Fruit fly (Drosophila melanogaster): ENCODE results near the gene Hmx.

Hmx gene

dm6 chr3R:17604198-17604879 is 45.6 kb downstream of the Hmx start (continued):
- TF ChIP-seq Usf (GFP tag; optimal IDR thresholded peaks at IDR 0.05) (peak; percentile 78), CG6689 (GFP tag; IDR thresholded peaks at IDR 0.05) (peak; percentile 81), hb (GFP tag; IDR thresholded peaks at IDR 0.05; ENCODE audit: partially characterized antibody) (no peak), CG32772 (GFP tag; IDR thresholded peaks at IDR 0.05) (peak; percentile 69), Fer1 (GFP tag; optimal IDR thresholded peaks at IDR 0.05) (peak; percentile 90), CG4424 (GFP tag; optimal IDR thresholded peaks at IDR 0.05) (peak; percentile 82), da (GFP tag; optimal IDR thresholded peaks at IDR 0.05) (no peak), tgo (GFP tag; IDR thresholded peaks at IDR 0.05) (peak; percentile 62; the same call in 2 of the 3 replicates), CG2889 (GFP tag; IDR thresholded peaks at IDR 0.05) (no peak), CG4617 (GFP tag; optimal IDR thresholded peaks at IDR 0.05; ENCODE audit: borderline replicate concordance) (peak; percentile 23), Atf3 (GFP tag; optimal IDR thresholded peaks at IDR 0.05) (no peak), CG15601 (tag; optimal IDR thresholded peaks at IDR 0.05) (peak; percentile 82), CG10565 (GFP tag; optimal IDR thresholded peaks at IDR 0.05) (no peak), CG8478 (optimal IDR thresholded peaks at IDR 0.05) (peak; percentile 57), D19A (tag; optimal IDR thresholded peaks at IDR 0.05) (peak; percentile 89), CHES-1-like (GFP tag; optimal IDR thresholded peaks at IDR 0.05) (no peak), CG8765 (GFP tag; IDR thresholded peaks at IDR 0.05) (peak; percentile 74), sr (GFP tag; IDR thresholded peaks at IDR 0.05) (no peak), chm (GFP tag; IDR thresholded peaks at IDR 0.05) (no peak), CG12236 (GFP tag; optimal IDR thresholded peaks at IDR 0.05) (no peak), CG17568 (GFP tag; optimal IDR thresholded peaks at IDR 0.05) (peak; percentile 79), toy (GFP tag; IDR thresholded peaks at IDR 0.05) (no peak), Nf-YB (GFP tag; optimal IDR thresholded peaks at IDR 0.05) (peak; percentile 44), Mrtf (GFP tag; IDR thresholded peaks at IDR 0.05) (no peak; the same call in 2 of the 3 replicates), unpg (GFP tag; optimal IDR thresholded peaks at IDR 0.05) (peak; percentile 71), CG13424 (tag; optimal IDR thresholded peaks at IDR 0.05) (peak; percentile 91), schlank (tag; optimal IDR thresholded peaks at IDR 0.05) (peak; percentile 47), crol (GFP tag; IDR thresholded peaks at IDR 0.05) (peak; percentile 84), fd3F (GFP tag; optimal IDR thresholded peaks at IDR 0.05) (peak; percentile 65), Taf1 (GFP tag; IDR thresholded peaks at IDR 0.05) (no peak), Aef1 (GFP tag; IDR thresholded peaks at IDR 0.05) (peak; percentile 46; the same call in 2 of the 3 replicates), CkIIα-i1 (GFP tag; IDR thresholded peaks at IDR 0.05) (no peak), wek (GFP tag; optimal IDR thresholded peaks at IDR 0.05) (no peak), grau (tag; optimal IDR thresholded peaks at IDR 0.05) (peak; percentile 89), Vsx1 (GFP tag; optimal IDR thresholded peaks at IDR 0.05) (peak; percentile 70), Hmx (GFP tag; optimal IDR thresholded peaks at IDR 0.05) (no peak), aop (GFP tag; IDR thresholded peaks at IDR 0.05) (no peak), pho (GFP tag; optimal IDR thresholded peaks at IDR 0.05) (no peak), HLH54F (GFP tag; optimal IDR thresholded peaks at IDR 0.05) (no peak), fd102C (GFP tag; optimal IDR thresholded peaks at IDR 0.05) (peak; percentile 86), CG9817 (tag; optimal IDR thresholded peaks at IDR 0.05) (peak; percentile 70), Dip3 (GFP tag; optimal IDR thresholded peaks at IDR 0.05) (no peak), maf-S (GFP tag; optimal IDR thresholded peaks at IDR 0.05) (peak; percentile 25), TFAM (GFP tag; optimal IDR thresholded peaks at IDR 0.05) (peak; percentile 19), CG30403 (GFP tag; optimal IDR thresholded peaks at IDR 0.05) (peak; percentile 80), CG42726 (GFP tag; IDR thresholded peaks at IDR 0.05; ENCODE audit: partially characterized antibody) (no peak), CG7357 (GFP tag; IDR thresholded peaks at IDR 0.05) (peak; percentile 69), CG7987 (GFP tag; optimal IDR thresholded peaks at IDR 0.05) (no peak), slp2 (GFP tag; optimal IDR thresholded peaks at IDR 0.05) (no peak), CG34422 (GFP tag; IDR thresholded peaks at IDR 0.05) (no peak), CrebB (tag; optimal IDR thresholded peaks at IDR 0.05) (no peak)
